Fruit fly (Drosophila melanogaster) whole organism, embryonic: ENCODE data around the gene Dpm1.

Experiments used
- Atf-2 ChIP-seq: fragments of 200-800 bp; sonication (Bioruptor generic); optimal IDR thresholded peaks from 2 replicates; lab custom pipeline; 2016; ENCODE audit warnings: missing biosample characterization, missing genetic modification characterization
- B-H2 ChIP-seq: fragments of 200-800 bp; sonication (Bioruptor generic); optimal IDR thresholded peaks from 2 replicates; lab custom pipeline; 2018; ENCODE audit warnings: missing biosample characterization, mild to moderate bottlenecking, missing genetic modification characterization
- CG10147 ChIP-seq: fragments of 200-800 bp; sonication (Bioruptor generic); optimal IDR thresholded peaks from 2 replicates; lab custom pipeline; 2019; ENCODE audit warnings: missing biosample characterization, mild to moderate bottlenecking, missing genetic modification characterization, moderate library complexity
- CG1024 ChIP-seq: fragments of 200-800 bp; sonication (Bioruptor generic); IDR thresholded peaks from 2 replicates; pipeline ENCODE4 v1.3.6; 2022; ENCODE audit warnings: missing biosample characterization, missing genetic modification characterization
- CG10462 ChIP-seq: fragments of 200-800 bp; sonication (Bioruptor generic); optimal IDR thresholded peaks from 2 replicates; lab custom pipeline; 2016; ENCODE audit warnings: missing biosample characterization, missing genetic modification characterization
- CG12104 ChIP-seq: fragments of 200-800 bp; sonication (Bioruptor generic); optimal IDR thresholded peaks from 3 replicates; lab custom pipeline; 2016; ENCODE audit warnings: missing biosample characterization, missing genetic modification characterization
- CG12155 ChIP-seq: fragments of 200-800 bp; sonication (Bioruptor generic); optimal IDR thresholded peaks from 3 replicates; lab custom pipeline; 2016; ENCODE audit warnings: missing biosample characterization, missing genetic modification characterization
- CG13123 ChIP-seq: fragments of 200-800 bp; sonication (Bioruptor generic); optimal IDR thresholded peaks from 2 replicates; lab custom pipeline; 2016; ENCODE audit warnings: missing biosample characterization, missing genetic modification characterization
- CG13424 ChIP-seq: fragments of 200-800 bp; sonication (Bioruptor generic); optimal IDR thresholded peaks from 2 replicates; lab custom pipeline; 2019; ENCODE audit warnings: missing biosample characterization, mild to moderate bottlenecking, missing genetic modification characterization, moderate library complexity
- CG14441 ChIP-seq: fragments of 200-800 bp; sonication (Bioruptor generic); IDR thresholded peaks from 2 replicates; pipeline ENCODE4 v1.3.6; 2022; ENCODE audit warnings: missing biosample characterization, missing genetic modification characterization
- CG17186 ChIP-seq: fragments of 200-800 bp; sonication (Bioruptor generic); optimal IDR thresholded peaks from 3 replicates; lab custom pipeline; 2017; ENCODE audit warnings: missing biosample characterization, missing genetic modification reagents, missing genetic modification characterization
- CG17361 ChIP-seq: fragments of 200-800 bp; sonication (Bioruptor generic); IDR thresholded peaks from 3 replicates; pipeline ENCODE4 v1.3.6; 2022; ENCODE audit warnings: missing biosample characterization, missing genetic modification characterization
- CG17612 ChIP-seq: fragments of 200-800 bp; sonication (Bioruptor generic); IDR thresholded peaks from 2 replicates; pipeline ENCODE4 v1.3.6; 2022; ENCODE audit warnings: missing biosample characterization, missing genetic modification characterization
- CG2678 ChIP-seq: fragments of 200-800 bp; sonication (Bioruptor generic); optimal IDR thresholded peaks from 3 replicates; lab custom pipeline; 2019; ENCODE audit warnings: missing biosample characterization, mild to moderate bottlenecking, missing genetic modification characterization, moderate library complexity
- CG2712 ChIP-seq: fragments of 200-800 bp; optimal IDR thresholded peaks from 3 replicates; lab custom pipeline; 2019; ENCODE audit warnings: missing biosample characterization, mild to moderate bottlenecking, missing genetic modification characterization, moderate library complexity
- CG3281 ChIP-seq: fragments of 200-800 bp; sonication (Bioruptor generic); optimal IDR thresholded peaks from 3 replicates; lab custom pipeline; 2017; ENCODE audit warnings: missing biosample characterization, mild to moderate bottlenecking, missing genetic modification characterization
- CG34224 ChIP-seq: fragments of 200-800 bp; sonication (Bioruptor generic); IDR thresholded peaks from 3 replicates; pipeline ENCODE4 v1.3.6; 2022; ENCODE audit warnings: missing biosample characterization, missing genetic modification characterization; ENCODE audit not compliant: partially characterized antibody
- CG42726 ChIP-seq: fragments of 200-800 bp; sonication (Bioruptor generic); IDR thresholded peaks from 2 replicates; pipeline ENCODE4 v1.3.6; 2022; ENCODE audit warnings: missing biosample characterization, missing genetic modification characterization; ENCODE audit not compliant: partially characterized antibody
- CG4617 ChIP-seq: fragments of 200-800 bp; sonication (Bioruptor generic); optimal IDR thresholded peaks from 3 replicates; lab custom pipeline; 2016; ENCODE audit warnings: missing biosample characterization, missing genetic modification characterization, borderline replicate concordance
- CG5953 ChIP-seq: fragments of 200-800 bp; sonication (Bioruptor generic); IDR thresholded peaks from 2 replicates; pipeline ENCODE4 v1.3.6; 2022; ENCODE audit warnings: missing biosample characterization, missing genetic modification characterization
- CG7271 ChIP-seq: fragments of 200-800 bp; sonication (Bioruptor generic); optimal IDR thresholded peaks from 2 replicates; lab custom pipeline; 2018; ENCODE audit warnings: missing biosample characterization, mild to moderate bottlenecking, missing genetic modification characterization, moderate library complexity
- CG8290 ChIP-seq, 3 experiments: fragments of 200-800 bp; sonication (Bioruptor generic); optimal IDR thresholded peaks; 2 replicates each; lab custom pipeline; 2016 to 2019; ENCODE audit warnings: missing biosample characterization in 3 of 3, missing genetic modification characterization in 3 of 3, mild to moderate bottlenecking in 2 of 3, moderate library complexity in 1 of 3
- CG8765 ChIP-seq: fragments of 200-800 bp; sonication (Bioruptor generic); IDR thresholded peaks from 2 replicates; pipeline ENCODE4 v1.3.6; 2022; ENCODE audit warnings: missing biosample characterization, missing genetic modification characterization
- CTCF ChIP-seq: fragments of 200-800 bp; sonication (Bioruptor generic); optimal IDR thresholded peaks from 2 replicates; lab custom pipeline; 2017; ENCODE audit warnings: missing biosample characterization, mild to moderate bottlenecking, missing genetic modification characterization, moderate library complexity
- D ChIP-seq, 2 experiments: fragments of 200-800 bp in 1 of 2; fragments of >200 bp in 1 of 2; sonication (Bioruptor generic) in 1 of 2; optimal IDR thresholded peaks; 2 replicates in 1 of 2; 3 replicates in 1 of 2; lab custom pipeline; 2017; ENCODE audit warnings: mild to moderate bottlenecking in 1 of 2, missing biosample characterization in 1 of 2, missing genetic modification characterization in 1 of 2, missing genetic modification reagents in 1 of 2
- D19B ChIP-seq: fragments of 200-800 bp; sonication (Bioruptor generic); optimal IDR thresholded peaks from 2 replicates; lab custom pipeline; 2017; ENCODE audit warnings: missing biosample characterization, mild to moderate bottlenecking, missing genetic modification characterization
- Dip3 ChIP-seq: fragments of 200-800 bp; sonication (Bioruptor generic); optimal IDR thresholded peaks from 3 replicates; lab custom pipeline; 2016; ENCODE audit warnings: missing biosample characterization, missing genetic modification characterization
- Drgx ChIP-seq: fragments of 200-800 bp; sonication (Bioruptor generic); IDR thresholded peaks from 2 replicates; pipeline ENCODE4 v1.3.6; 2022; ENCODE audit warnings: missing biosample characterization, missing genetic modification characterization
- E2f2 ChIP-seq: fragments of 200-800 bp; sonication (Bioruptor generic); IDR thresholded peaks from 2 replicates; pipeline ENCODE4 v1.3.6; 2022; ENCODE audit warnings: missing biosample characterization, missing genetic modification characterization
- Hr51 ChIP-seq, 2 experiments: fragments of 200-800 bp; sonication (Bioruptor generic); optimal IDR thresholded peaks; 2 replicates in 1 of 2; 3 replicates in 1 of 2; lab custom pipeline; 2016 to 2018; ENCODE audit warnings: missing biosample characterization in 2 of 2, missing genetic modification characterization in 2 of 2, mild to moderate bottlenecking in 1 of 2, moderate library complexity in 1 of 2
- MTF-1 ChIP-seq: fragments of 200-800 bp; sonication (Bioruptor generic); optimal IDR thresholded peaks from 2 replicates; lab custom pipeline; 2018; ENCODE audit warnings: missing biosample characterization, mild to moderate bottlenecking, missing genetic modification characterization, borderline replicate concordance
- Max ChIP-seq: fragments of 200-800 bp; sonication (Bioruptor generic); optimal IDR thresholded peaks from 2 replicates; lab custom pipeline; 2016; ENCODE audit warnings: missing biosample characterization, mild to moderate bottlenecking, missing genetic modification characterization
- Mes4 ChIP-seq: fragments of 200-800 bp; sonication (Bioruptor generic); optimal IDR thresholded peaks from 2 replicates; lab custom pipeline; 2016; ENCODE audit warnings: missing biosample characterization, missing genetic modification characterization
- NC2β ChIP-seq: fragments of 200-800 bp; sonication (Bioruptor generic); optimal IDR thresholded peaks from 2 replicates; lab custom pipeline; 2016; ENCODE audit warnings: missing biosample characterization, missing genetic modification characterization
- NK7.1 ChIP-seq: fragments of 200-800 bp; sonication (Bioruptor generic); optimal IDR thresholded peaks from 3 replicates; lab custom pipeline; 2016; ENCODE audit warnings: missing biosample characterization, missing genetic modification characterization
- Nf-YA ChIP-seq: fragments of 200-800 bp; sonication (Bioruptor generic); IDR thresholded peaks from 2 replicates; pipeline ENCODE4 v1.3.6; 2022; ENCODE audit warnings: missing biosample characterization, missing genetic modification characterization
- Nf-YB ChIP-seq: fragments of 200-800 bp; sonication (Bioruptor generic); optimal IDR thresholded peaks from 3 replicates; lab custom pipeline; 2019; ENCODE audit warnings: missing biosample characterization, mild to moderate bottlenecking, missing genetic modification characterization, moderate library complexity
- ac ChIP-seq: fragments of 200-800 bp; sonication (Bioruptor generic); optimal IDR thresholded peaks from 3 replicates; lab custom pipeline; 2017; ENCODE audit warnings: missing biosample characterization, mild to moderate bottlenecking, missing genetic modification characterization
- bigmax ChIP-seq: fragments of 200-800 bp; sonication (Bioruptor generic); optimal IDR thresholded peaks from 2 replicates; lab custom pipeline; 2018; ENCODE audit warnings: missing biosample characterization, mild to moderate bottlenecking, missing genetic modification characterization
- corto ChIP-seq: fragments of 200-800 bp; sonication (Bioruptor generic); optimal IDR thresholded peaks from 2 replicates; lab custom pipeline; 2016; ENCODE audit warnings: missing biosample characterization, mild to moderate bottlenecking, missing genetic modification characterization, moderate library complexity
- gce ChIP-seq: fragments of 200-800 bp; sonication (Bioruptor generic); IDR thresholded peaks from 3 replicates; pipeline ENCODE4 v1.3.6; 2022; ENCODE audit warnings: missing biosample characterization, missing genetic modification characterization
- gcm ChIP-seq: fragments of 200-800 bp; sonication (Bioruptor generic); optimal IDR thresholded peaks from 2 replicates; lab custom pipeline; 2019; ENCODE audit warnings: missing biosample characterization, mild to moderate bottlenecking, missing genetic modification characterization, moderate library complexity
- ham ChIP-seq: fragments of 200-800 bp; sonication (Bioruptor generic); IDR thresholded peaks from 2 replicates; pipeline ENCODE4 v1.3.6; 2022; ENCODE audit warnings: missing biosample characterization, missing genetic modification characterization
- lilli ChIP-seq: fragments of 200-800 bp; sonication (Bioruptor generic); optimal IDR thresholded peaks from 3 replicates; lab custom pipeline; 2016; ENCODE audit warnings: missing biosample characterization, missing genetic modification characterization
- stc ChIP-seq: fragments of 200-800 bp; sonication (Bioruptor generic); IDR thresholded peaks from 2 replicates; pipeline ENCODE4 v1.3.6; 2022; ENCODE audit warnings: missing biosample characterization, missing genetic modification characterization
- stwl ChIP-seq: fragments of 200-800 bp; sonication (Bioruptor generic); optimal IDR thresholded peaks from 3 replicates; lab custom pipeline; 2018; ENCODE audit warnings: missing biosample characterization, mild to moderate bottlenecking, missing genetic modification characterization, moderate library complexity
- unc-4 ChIP-seq: fragments of 200-800 bp; sonication (Bioruptor generic); IDR thresholded peaks from 2 replicates; pipeline ENCODE4 v1.3.6; 2022; ENCODE audit warnings: missing biosample characterization, missing genetic modification characterization; ENCODE audit not compliant: partially characterized antibody
- wdn ChIP-seq: fragments of 200-800 bp; sonication (Bioruptor generic); IDR thresholded peaks from 2 replicates; pipeline ENCODE4 v1.3.6; 2022; ENCODE audit warnings: missing biosample characterization, missing genetic modification characterization
- zf30C ChIP-seq: fragments of 200-800 bp; sonication (Bioruptor generic); optimal IDR thresholded peaks from 3 replicates; lab custom pipeline; 2018; ENCODE audit warnings: missing biosample characterization, mild to moderate bottlenecking, missing genetic modification characterization

Dpm1 gene

DNA sequence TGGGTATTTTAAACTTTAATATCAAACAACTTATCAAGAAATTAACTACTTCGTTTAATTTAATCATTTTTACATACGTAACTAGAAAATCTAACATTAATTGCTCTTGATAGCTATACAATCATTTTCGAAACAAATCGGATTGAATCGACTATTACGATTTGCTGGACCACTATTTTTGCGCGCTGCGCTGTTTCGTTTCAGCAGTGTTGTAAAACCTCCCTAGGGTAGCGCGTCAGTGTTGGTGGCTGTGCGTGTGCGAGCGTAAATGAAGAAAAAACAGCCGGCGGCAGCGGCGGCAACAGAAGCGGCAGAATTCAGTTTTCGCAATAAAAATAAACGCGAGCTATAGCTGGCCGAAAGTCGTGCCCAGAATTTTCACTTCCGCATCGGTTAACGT, 7.1 kb upstream of the Dpm1 start, which contains the start of gene CG33116 (continued):
- TF ChIP-seq Mes4 (GFP tag; lab: Kevin White, UChicago) (peak; percentile 53), CG1024 (peak; percentile 63), gce (peak; percentile 27; the same call in 1 of the 3 replicates), bigmax (GFP tag; lab: Kevin White, UChicago) (peak; percentile 5), CTCF (GFP tag; lab: Kevin White, UChicago) (peak; percentile 30), lilli (GFP tag; lab: Kevin White, UChicago) (peak; percentile 89), CG13424 (tag; lab: Kevin White, UChicago) (peak; percentile 76), CG34224 (GFP tag; lab: Robert Waterston, UW) (peak; percentile 47), NK7.1 (GFP tag; lab: Kevin White, UChicago) (peak; percentile 70), CG3281 (GFP tag; lab: Kevin White, UChicago) (peak; percentile 74), Hr51 (GFP tag; optimal IDR thresholded peaks at IDR 0.05; lab: Kevin White, UChicago) (peak; percentile 75 to 76), CG2712 (tag; lab: Kevin White, UChicago) (peak; percentile 84), CG10462 (GFP tag; lab: Kevin White, UChicago) (peak; percentile 56), D19B (GFP tag; lab: Kevin White, UChicago) (peak; percentile 47), Atf-2 (GFP tag; lab: Kevin White, UChicago) (peak; percentile 65), CG17361 (GFP tag; lab: Robert Waterston, UW) (peak; percentile 84), stc (GFP tag; lab: Robert Waterston, UW) (peak; percentile 66), wdn (peak; percentile 57; the same call in 1 of the 2 replicates), CG12104 (GFP tag; lab: Kevin White, UChicago) (peak; percentile 39), CG17612 (GFP tag; lab: Robert Waterston, UW) (no peak), CG8290 (GFP tag; optimal IDR thresholded peaks at IDR 0.05; lab: Kevin White, UChicago) (peak; percentile 88), CG8290 (tag; optimal IDR thresholded peaks at IDR 0.05; lab: Kevin White, UChicago) (peak; percentile 42 to 93), D (optimal IDR thresholded peaks at IDR 0.05; lab: Kevin White, UChicago) (no peak), D (GFP tag; optimal IDR thresholded peaks at IDR 0.05; lab: Kevin White, UChicago) (peak; percentile 63), CG2678 (tag; lab: Kevin White, UChicago) (peak; percentile 86), Dip3 (GFP tag; lab: Kevin White, UChicago) (peak; percentile 85), CG4617 (GFP tag; lab: Kevin White, UChicago) (peak; percentile 71), CG7271 (peak; percentile 29), Max (GFP tag; lab: Kevin White, UChicago) (peak; percentile 80), unc-4 (GFP tag; lab: Robert Waterston, UW) (no peak), Nf-YB (peak; percentile 56), NC2β (GFP tag; lab: Kevin White, UChicago) (peak; percentile 84), CG17186 (GFP tag; lab: Kevin White, UChicago) (peak; percentile 70), corto (peak; percentile 20), Drgx (GFP tag; lab: Robert Waterston, UW) (peak; percentile 77), MTF-1 (GFP tag; lab: Kevin White, UChicago) (peak; percentile 77), CG12155 (peak; percentile 81), B-H2 (peak; percentile 78), zf30C (no peak), CG13123 (GFP tag; lab: Kevin White, UChicago) (peak; percentile 76), CG42726 (no peak; the same call in 1 of the 2 replicates), stwl (peak; percentile 85), CG8765 (GFP tag; lab: Robert Waterston, UW) (peak; percentile 42; the same call in 1 of the 2 replicates), Nf-YA (GFP tag; lab: Robert Waterston, UW) (no peak; the same call in 1 of the 2 replicates), CG14441 (GFP tag; lab: Robert Waterston, UW) (peak; percentile 71), CG10147 (GFP tag; lab: Kevin White, UChicago) (peak; percentile 45), ham (no peak), ac (GFP tag; lab: Kevin White, UChicago) (peak; percentile 52), E2f2 (GFP tag; lab: Robert Waterston, UW) (peak; percentile 66), CG5953 (GFP tag; lab: Robert Waterston, UW) (peak; percentile 70), gcm (GFP tag; lab: Kevin White, UChicago) (peak; percentile 72)
